Fruit fly (Drosophila melanogaster) whole organism, embryonic: Measurements from ENCODE around the gene Rrp5.

Experiments
- Atf6 ChIP-seq: fragments of 200-800 bp; sonication (Bioruptor generic); IDR thresholded peaks from 2 replicates; pipeline ENCODE4 v1.3.6; 2022; ENCODE audit warnings: missing biosample characterization, missing genetic modification characterization
- CG10543 ChIP-seq: fragments of 200-800 bp; sonication (Bioruptor generic); optimal IDR thresholded peaks from 3 replicates; lab custom pipeline; 2017; ENCODE audit warnings: missing biosample characterization, mild to moderate bottlenecking, missing genetic modification characterization, moderate library complexity
- CG10654 ChIP-seq: fragments of 200-800 bp; sonication (Bioruptor generic); optimal IDR thresholded peaks from 2 replicates; lab custom pipeline; 2016; ENCODE audit warnings: missing biosample characterization, missing genetic modification characterization
- CG12744 ChIP-seq: fragments of 200-800 bp; sonication (Bioruptor generic); optimal IDR thresholded peaks from 2 replicates; lab custom pipeline; 2016; ENCODE audit warnings: missing biosample characterization, missing genetic modification characterization
- CG13775 ChIP-seq: fragments of 200-800 bp; sonication (Bioruptor generic); optimal IDR thresholded peaks from 3 replicates; lab custom pipeline; 2017; ENCODE audit warnings: missing biosample characterization, mild to moderate bottlenecking, missing genetic modification characterization
- CG14710 ChIP-seq: fragments of 200-800 bp; sonication (Bioruptor generic); optimal IDR thresholded peaks from 3 replicates; lab custom pipeline; 2019; ENCODE audit warnings: missing biosample characterization, mild to moderate bottlenecking, missing genetic modification characterization, moderate library complexity
- CG15601 ChIP-seq: fragments of 200-800 bp; sonication (Bioruptor generic); optimal IDR thresholded peaks from 3 replicates; lab custom pipeline; 2019; ENCODE audit warnings: missing biosample characterization, mild to moderate bottlenecking, missing genetic modification characterization, moderate library complexity
- CG1602 ChIP-seq: fragments of 200-800 bp; sonication (Bioruptor generic); optimal IDR thresholded peaks from 3 replicates; lab custom pipeline; 2016; ENCODE audit warnings: missing biosample characterization, missing genetic modification characterization
- CG31441 ChIP-seq: fragments of 200-800 bp; sonication (Bioruptor generic); IDR thresholded peaks from 2 replicates; pipeline ENCODE4 v1.3.6; 2022; ENCODE audit warnings: missing biosample characterization, missing genetic modification characterization
- CG32772 ChIP-seq: fragments of 200-800 bp; sonication (Bioruptor generic); IDR thresholded peaks from 2 replicates; pipeline ENCODE4 v1.3.6; 2022; ENCODE audit warnings: missing biosample characterization, missing genetic modification characterization
- CG33213 ChIP-seq: fragments of 200-800 bp; sonication (Bioruptor generic); optimal IDR thresholded peaks from 3 replicates; lab custom pipeline; 2016; ENCODE audit warnings: missing biosample characterization, missing genetic modification characterization
- CG34224 ChIP-seq: fragments of 200-800 bp; sonication (Bioruptor generic); IDR thresholded peaks from 3 replicates; pipeline ENCODE4 v1.3.6; 2022; ENCODE audit warnings: missing biosample characterization, missing genetic modification characterization; ENCODE audit not compliant: partially characterized antibody
- CG6272 ChIP-seq: fragments of 200-800 bp; sonication (Bioruptor generic); IDR thresholded peaks from 2 replicates; pipeline ENCODE4 v1.3.6; 2022; ENCODE audit warnings: missing biosample characterization, missing genetic modification characterization
- CG7928 ChIP-seq: fragments of 200-800 bp; sonication (Bioruptor generic); optimal IDR thresholded peaks from 2 replicates; lab custom pipeline; 2017; ENCODE audit warnings: missing biosample characterization, mild to moderate bottlenecking, missing genetic modification characterization
- CG9727 ChIP-seq: fragments of 200-800 bp; sonication (Bioruptor generic); optimal IDR thresholded peaks from 3 replicates; lab custom pipeline; 2017; ENCODE audit warnings: missing biosample characterization, mild to moderate bottlenecking, missing genetic modification characterization
- CG9932 ChIP-seq: fragments of 200-800 bp; sonication (Bioruptor generic); IDR thresholded peaks from 2 replicates; pipeline ENCODE4 v1.3.6; 2022; ENCODE audit warnings: missing biosample characterization, missing genetic modification characterization
- CkIIα-i1 ChIP-seq: fragments of 200-800 bp; sonication (Bioruptor generic); IDR thresholded peaks from 2 replicates; pipeline ENCODE4 v1.3.6; 2022; ENCODE audit warnings: missing biosample characterization, missing genetic modification characterization
- Dp ChIP-seq: fragments of 200-800 bp; sonication (Bioruptor generic); optimal IDR thresholded peaks from 2 replicates; lab custom pipeline; 2018; ENCODE audit warnings: missing biosample characterization, mild to moderate bottlenecking, missing genetic modification characterization, moderate library complexity
- E2f2 ChIP-seq: fragments of 200-800 bp; sonication (Bioruptor generic); IDR thresholded peaks from 2 replicates; pipeline ENCODE4 v1.3.6; 2022; ENCODE audit warnings: missing biosample characterization, missing genetic modification characterization
- MESR4 ChIP-seq: fragments of 200-800 bp; sonication (Bioruptor generic); optimal IDR thresholded peaks from 2 replicates; lab custom pipeline; 2018; ENCODE audit warnings: missing biosample characterization, mild to moderate bottlenecking, missing genetic modification characterization, moderate library complexity
- Nf-YC ChIP-seq: fragments of 200-800 bp; optimal IDR thresholded peaks from 3 replicates; lab custom pipeline; 2019; ENCODE audit warnings: missing biosample characterization, mild to moderate bottlenecking, missing genetic modification characterization, moderate library complexity
- Rfx ChIP-seq: fragments of 200-800 bp; sonication (Bioruptor generic); IDR thresholded peaks from 2 replicates; pipeline ENCODE4 v1.3.6; 2022; ENCODE audit warnings: missing biosample characterization, missing genetic modification characterization
- Scr ChIP-seq: fragments of 200-800 bp; sonication (Bioruptor generic); IDR thresholded peaks from 2 replicates; pipeline ENCODE4 v1.3.6; 2022; ENCODE audit warnings: missing biosample characterization, missing genetic modification characterization; ENCODE audit not compliant: partially characterized antibody
- Spps ChIP-seq: fragments of 200-800 bp; sonication (Bioruptor generic); optimal IDR thresholded peaks from 2 replicates; lab custom pipeline; 2018; ENCODE audit warnings: missing biosample characterization, mild to moderate bottlenecking, missing genetic modification characterization
- Taf1 ChIP-seq: fragments of 200-800 bp; sonication (Bioruptor generic); IDR thresholded peaks from 2 replicates; pipeline ENCODE4 v1.3.6; 2022; ENCODE audit warnings: missing biosample characterization, missing genetic modification characterization
- ato ChIP-seq: fragments of 200-800 bp; sonication (Bioruptor generic); IDR thresholded peaks from 2 replicates; pipeline ENCODE4 v1.3.6; 2022; ENCODE audit warnings: missing biosample characterization, missing genetic modification characterization; ENCODE audit not compliant: partially characterized antibody
- bbx ChIP-seq: fragments of 200-800 bp; sonication (Bioruptor generic); IDR thresholded peaks from 2 replicates; pipeline ENCODE4 v1.3.6; 2022; ENCODE audit warnings: missing biosample characterization, missing genetic modification characterization; ENCODE audit not compliant: partially characterized antibody
- bigmax ChIP-seq: fragments of 200-800 bp; sonication (Bioruptor generic); optimal IDR thresholded peaks from 2 replicates; lab custom pipeline; 2018; ENCODE audit warnings: missing biosample characterization, mild to moderate bottlenecking, missing genetic modification characterization
- ci ChIP-seq: fragments of 200-800 bp; sonication (Bioruptor generic); IDR thresholded peaks from 3 replicates; pipeline ENCODE4 v1.3.6; 2022; ENCODE audit warnings: missing biosample characterization, missing genetic modification characterization
- hkb ChIP-seq, 2 experiments: fragments of 200-800 bp in 1 of 2; fragments of >200 bp in 1 of 2; sonication (Bioruptor generic) in 1 of 2; IDR thresholded peaks in 1 of 2; optimal IDR thresholded peaks in 1 of 2; 2 replicates each; pipeline versions ENCODE4 v1.3.6 to Lab custom; 2017 to 2022; ENCODE audit warnings: missing biosample characterization in 1 of 2, missing genetic modification characterization in 1 of 2
- ken ChIP-seq: fragments of 200-800 bp; sonication (Bioruptor generic); IDR thresholded peaks from 3 replicates; pipeline ENCODE4 v1.3.6; 2022; ENCODE audit warnings: missing biosample characterization, missing genetic modification characterization
- knrl ChIP-seq: fragments of 200-800 bp; sonication (Bioruptor generic); IDR thresholded peaks from 3 replicates; pipeline ENCODE4 v1.3.6; 2022; ENCODE audit warnings: missing biosample characterization, missing genetic modification characterization; ENCODE audit not compliant: partially characterized antibody
- lilli ChIP-seq: fragments of 200-800 bp; sonication (Bioruptor generic); optimal IDR thresholded peaks from 3 replicates; lab custom pipeline; 2016; ENCODE audit warnings: missing biosample characterization, missing genetic modification characterization
- lov ChIP-seq, 2 experiments: fragments of 200-800 bp in 1 of 2; fragments of >200 bp in 1 of 2; sonication (Bioruptor generic) in 1 of 2; IDR thresholded peaks in 1 of 2; optimal IDR thresholded peaks in 1 of 2; 2 replicates in 1 of 2; 3 replicates in 1 of 2; pipeline versions ENCODE4 v1.3.6 to Lab custom; 2017 to 2022; ENCODE audit warnings: missing biosample characterization in 1 of 2, missing genetic modification characterization in 1 of 2
- mld ChIP-seq: fragments of 200-800 bp; sonication (Bioruptor generic); IDR thresholded peaks from 3 replicates; pipeline ENCODE4 v1.3.6; 2022; ENCODE audit warnings: missing biosample characterization, missing genetic modification characterization; ENCODE audit not compliant: partially characterized antibody
- nom ChIP-seq: fragments of 200-800 bp; sonication (Bioruptor generic); optimal IDR thresholded peaks from 2 replicates; lab custom pipeline; 2017; ENCODE audit warnings: missing biosample characterization, missing genetic modification characterization, mild to moderate bottlenecking, moderate library complexity, missing genetic modification reagents
- org-1 ChIP-seq: fragments of 200-800 bp; sonication (Bioruptor generic); optimal IDR thresholded peaks from 2 replicates; lab custom pipeline; 2017; ENCODE audit warnings: missing biosample characterization, missing genetic modification characterization
- pan ChIP-seq, 4 experiments: fragments of >200 bp in 3 of 4; fragments of 200-800 bp in 1 of 4; sonication (Bioruptor generic) in 1 of 4; optimal IDR thresholded peaks in 3 of 4; IDR thresholded peaks in 1 of 4; 2 replicates each; pipeline versions ENCODE4 v1.3.6 to Lab custom; 2017 to 2022; ENCODE audit warnings: missing biosample characterization in 2 of 4, missing genetic modification characterization in 2 of 4, mixed read lengths in 1 of 4
- pho ChIP-seq: fragments of 200-800 bp; sonication (Bioruptor generic); optimal IDR thresholded peaks from 2 replicates; lab custom pipeline; 2016; ENCODE audit warnings: missing biosample characterization, missing genetic modification characterization
- sc ChIP-seq, 3 experiments: fragments of >200 bp in 2 of 3; fragments of 200-800 bp in 1 of 3; sonication (Bioruptor generic) in 1 of 3; optimal IDR thresholded peaks; 2 replicates in 2 of 3; 3 replicates in 1 of 3; lab custom pipeline; 2017; ENCODE audit warnings: mild to moderate bottlenecking in 1 of 3, missing biosample characterization in 1 of 3, missing genetic modification characterization in 1 of 3, missing genetic modification reagents in 1 of 3
- sim ChIP-seq: fragments of 200-800 bp; sonication (Bioruptor generic); IDR thresholded peaks from 2 replicates; pipeline ENCODE4 v1.3.6; 2022; ENCODE audit warnings: missing biosample characterization, missing genetic modification characterization
- sob ChIP-seq: fragments of 200-800 bp; sonication (Bioruptor generic); IDR thresholded peaks from 2 replicates; pipeline ENCODE4 v1.3.6; 2022; ENCODE audit warnings: missing biosample characterization, missing genetic modification characterization
- sug ChIP-seq: fragments of 200-800 bp; optimal IDR thresholded peaks from 2 replicates; lab custom pipeline; 2019; ENCODE audit warnings: missing biosample characterization, mild to moderate bottlenecking, missing genetic modification characterization, moderate library complexity
- yki ChIP-seq: fragments of >200 bp; optimal IDR thresholded peaks from 3 replicates; lab custom pipeline; 2018
- zen2 ChIP-seq: fragments of 200-800 bp; sonication (Bioruptor generic); IDR thresholded peaks from 3 replicates; pipeline ENCODE4 v1.3.6; 2022; ENCODE audit warnings: missing biosample characterization, missing genetic modification characterization; ENCODE audit not compliant: partially characterized antibody

Gene Rrp5

DNA sequence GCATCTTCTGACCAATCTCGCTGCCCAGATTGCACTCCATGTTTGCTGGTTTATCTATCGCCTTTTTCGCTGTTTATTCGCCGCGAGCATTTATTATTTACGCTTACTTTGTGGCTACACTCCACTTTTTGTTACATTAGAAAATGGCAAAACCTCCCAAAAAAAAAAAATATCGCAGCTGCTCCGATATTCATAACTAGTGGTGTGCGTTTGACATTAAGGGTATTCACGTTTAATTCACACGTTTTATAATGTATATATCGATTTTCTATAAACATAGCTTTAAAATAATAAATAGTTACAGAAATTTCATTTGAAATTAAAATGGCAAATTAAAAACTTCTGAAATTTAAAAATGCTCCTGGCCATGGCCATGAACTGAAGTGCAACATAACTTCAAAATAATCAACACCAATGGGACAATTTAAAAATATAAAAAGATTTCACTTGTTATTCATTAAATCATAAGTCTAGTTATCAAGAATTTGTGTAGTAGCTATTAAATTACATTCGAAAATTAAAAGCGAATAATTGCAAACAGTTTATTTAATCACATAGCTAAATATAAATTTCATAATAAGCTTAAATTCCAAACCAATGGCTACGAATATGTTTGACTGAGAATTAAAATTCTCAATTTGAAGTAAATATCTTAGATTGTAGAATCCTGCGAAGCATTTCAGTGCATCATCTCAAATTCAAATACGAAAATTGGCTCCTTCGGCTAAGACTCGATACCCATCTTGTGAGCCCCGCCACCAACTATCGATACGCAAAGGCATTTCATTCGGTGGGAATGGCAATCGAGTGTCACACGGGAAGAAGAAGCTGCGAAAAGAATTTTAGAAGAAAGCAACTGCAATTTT, 14.7 kb downstream of the Rrp5 start, which contains the start of the genes Nab2 and BRWD3 (continued):
- no peak for TF ChIP-seq lov (optimal IDR thresholded peaks at IDR 0.05; lab: Kevin White, UChicago)
- TF ChIP-seq lov (GFP tag; IDR thresholded peaks at IDR 0.05; lab: Robert Waterston, UW) = 0 out of 3 replicates have a peak, but pooled peaks have one; percentile 17
- TF ChIP-seq CkIIα-i1 (GFP tag; lab: Robert Waterston, UW) = no peak
- TF ChIP-seq lilli (GFP tag; lab: Kevin White, UChicago) = no peak
- peak; percentile 68 for TF ChIP-seq CG13775 (GFP tag; lab: Kevin White, UChicago)
- peak; percentile 64 for TF ChIP-seq CG14710 (tag; lab: Kevin White, UChicago)
- no peak for TF ChIP-seq sug (tag; lab: Kevin White, UChicago)
- no peak for TF ChIP-seq Atf6 (GFP tag; lab: Robert Waterston, UW)
- peak; percentile 64 for TF ChIP-seq CG9727 (GFP tag; lab: Kevin White, UChicago)
- 0 out of 2 replicates have a peak, but pooled peaks have one; percentile 6 for TF ChIP-seq CG6272
- TF ChIP-seq bbx (GFP tag; lab: Robert Waterston, UW) = peak; percentile 75
- peak; percentile 76 for TF ChIP-seq CG9932 (GFP tag; lab: Robert Waterston, UW)
- peak; percentile 49; the same call in 1 of the 3 replicates for TF ChIP-seq zen2 (GFP tag; lab: Robert Waterston, UW)
- TF ChIP-seq CG10654 = peak; percentile 17
- no peak for TF ChIP-seq sc (optimal IDR thresholded peaks at IDR 0.05; lab: Kevin White, UChicago)
- no peak for TF ChIP-seq sc (GFP tag; optimal IDR thresholded peaks at IDR 0.05; lab: Kevin White, UChicago)
- peak; percentile 18 for TF ChIP-seq CG1602 (GFP tag; lab: Kevin White, UChicago)
- no peak for TF ChIP-seq nom (GFP tag; lab: Kevin White, UChicago)
- peak; percentile 55; the same call in 1 of the 3 replicates for TF ChIP-seq ci (GFP tag; lab: Robert Waterston, UW)
- TF ChIP-seq yki = no peak
- TF ChIP-seq CG7928 = no peak
- TF ChIP-seq MESR4 = peak; percentile 79
- TF ChIP-seq E2f2 (GFP tag; lab: Robert Waterston, UW) = peak; percentile 57
- TF ChIP-seq CG33213 (GFP tag; lab: Kevin White, UChicago) = no peak
- peak; percentile 25 for TF ChIP-seq ato
- TF ChIP-seq Rfx (GFP tag; lab: Robert Waterston, UW) = peak; percentile 75
- no peak for TF ChIP-seq pan (optimal IDR thresholded peaks at IDR 0.05; lab: Kevin White, UChicago)
- peak in 1 of 2 experiments; percentile 31 for TF ChIP-seq pan (GFP tag; optimal IDR thresholded peaks at IDR 0.05 in 1 of 2, IDR thresholded peaks at IDR 0.05 in 1 of 2)
- peak; percentile 38 for TF ChIP-seq CG10543 (GFP tag; lab: Kevin White, UChicago)
- peak; percentile 60; the same call in 1 of the 3 replicates for TF ChIP-seq ken (GFP tag; lab: Robert Waterston, UW)
- peak; percentile 7 for TF ChIP-seq CG12744 (GFP tag; lab: Kevin White, UChicago)
- peak; percentile 64 for TF ChIP-seq Scr (GFP tag; lab: Robert Waterston, UW)
- no peak for TF ChIP-seq CG15601 (tag; lab: Kevin White, UChicago)
- TF ChIP-seq CG34224 (GFP tag; lab: Robert Waterston, UW) = peak; percentile 26; the same call in 2 of the 3 replicates
- peak; percentile 60 for TF ChIP-seq CG32772 (GFP tag; lab: Robert Waterston, UW)
- TF ChIP-seq org-1 (GFP tag; lab: Kevin White, UChicago) = no peak
- TF ChIP-seq knrl (GFP tag; lab: Robert Waterston, UW) = peak; percentile 61; the same call in 2 of the 3 replicates
- no peak for TF ChIP-seq hkb (optimal IDR thresholded peaks at IDR 0.05; lab: Kevin White, UChicago)
- TF ChIP-seq hkb (GFP tag; IDR thresholded peaks at IDR 0.05; lab: Robert Waterston, UW) = 0 out of 2 replicates have a peak, but pooled peaks have one; percentile 37
- peak; percentile 14; the same call in 1 of the 2 replicates for TF ChIP-seq sob (GFP tag; lab: Robert Waterston, UW)
- no peak for TF ChIP-seq CG31441 (GFP tag; lab: Robert Waterston, UW)
- no peak for TF ChIP-seq Taf1 (GFP tag; lab: Robert Waterston, UW)
- no peak for TF ChIP-seq Spps (tag; lab: Kevin White, UChicago)
- TF ChIP-seq Nf-YC (tag; lab: Kevin White, UChicago) = no peak
- TF ChIP-seq Dp (GFP tag; lab: Kevin White, UChicago) = peak; percentile 47
- TF ChIP-seq sim = no peak
- TF ChIP-seq mld (GFP tag; lab: Robert Waterston, UW) = peak; percentile 60; the same call in 1 of the 3 replicates
- peak; percentile 1 for TF ChIP-seq pho
- TF ChIP-seq bigmax (GFP tag; lab: Kevin White, UChicago) = no peak
